Worm (Caenorhabditis elegans) whole organism, L4 larva: ENCODE results near the gene T28C6.10.
A peak's percentile ranks its signal among the peaks of the same experiment; 100 is the strongest.

Source experiments
- F37D6.2 ChIP-seq: sonication (generic microtip); optimal IDR thresholded peaks from 2 replicates; lab custom pipeline; 2016; ENCODE audit warnings: mild to moderate bottlenecking, missing genetic modification characterization, missing compliant biosample characterization
- F49E8.2 ChIP-seq: sonication (generic microtip); optimal IDR thresholded peaks from 2 replicates; lab custom pipeline; 2016; ENCODE audit warnings: missing compliant biosample characterization, mild to moderate bottlenecking, missing genetic modification characterization, borderline replicate concordance
- T26A8.4 ChIP-seq: fragments of 200-800 bp; sonication (Bioruptor generic); IDR thresholded peaks from 2 replicates; pipeline ENCODE4 v1.3.6; 2022; ENCODE audit warnings: missing genetic modification characterization, missing compliant biosample characterization
- Y48G9A.11 ChIP-seq: fragments of 200-800 bp; sonication (Bioruptor generic); IDR thresholded peaks from 2 replicates; pipeline ENCODE4 v1.3.6; 2022; ENCODE audit warnings: missing genetic modification reagents, missing genetic modification characterization, missing compliant biosample characterization
- Y5F2A.4 ChIP-seq: fragments of 200-800 bp; sonication (Bioruptor generic); optimal IDR thresholded peaks from 2 replicates; lab custom pipeline; 2018; ENCODE audit warnings: mild to moderate bottlenecking, missing genetic modification characterization, missing compliant biosample characterization
- ZK546.5 ChIP-seq, 2 experiments: sonication (generic microtip); optimal IDR thresholded peaks; 2 replicates each; lab custom pipeline; 2017; ENCODE audit warnings: missing biosample characterization in 2 of 2, missing genetic modification characterization in 2 of 2
- ama-1 ChIP-seq: fragments of 150-350 bp; optimal IDR thresholded peaks from 2 replicates; lab custom pipeline; 2014; ENCODE audit warnings: inconsistent platforms, mixed read lengths
- arid-1 ChIP-seq: fragments of 200-800 bp; sonication (Bioruptor generic); conservative IDR thresholded peaks from 2 replicates; pipeline ENCODE4 v1.3.6; 2022; ENCODE audit warnings: missing genetic modification reagents, missing genetic modification characterization, missing compliant biosample characterization
- ceh-28 ChIP-seq: fragments of 150-350 bp; optimal IDR thresholded peaks from 2 replicates; lab custom pipeline; 2014; ENCODE audit warnings: missing biosample characterization, missing genetic modification reagents, missing genetic modification characterization
- ceh-62 ChIP-seq: sonication (generic microtip); optimal IDR thresholded peaks from 2 replicates; lab custom pipeline; 2017; ENCODE audit warnings: missing biosample characterization, missing genetic modification characterization
- ceh-82 ChIP-seq: sonication (generic microtip); optimal IDR thresholded peaks from 2 replicates; lab custom pipeline; 2017; ENCODE audit warnings: missing biosample characterization, missing genetic modification characterization
- ces-1 ChIP-seq: fragments of 150-350 bp; sonication (generic microtip); optimal IDR thresholded peaks from 4 replicates; lab custom pipeline; 2014; ENCODE audit warnings: missing biosample characterization, missing genetic modification reagents, missing genetic modification characterization
- cey-2 ChIP-seq: sonication (generic microtip); optimal IDR thresholded peaks from 3 replicates; lab custom pipeline; 2017; ENCODE audit warnings: missing genetic modification characterization, mild to moderate bottlenecking, missing compliant biosample characterization, antibody characterized with exemption, borderline replicate concordance; ENCODE audit not compliant: insufficient read depth
- ctbp-1 ChIP-seq: fragments of 200-800 bp; sonication (Bioruptor generic); IDR thresholded peaks from 2 replicates; pipeline ENCODE4 v1.3.6; 2022; ENCODE audit warnings: missing genetic modification reagents, missing genetic modification characterization, missing compliant biosample characterization
- daf-19 ChIP-seq: fragments of 200-800 bp; sonication (Bioruptor generic); conservative IDR thresholded peaks from 2 replicates; pipeline ENCODE4 v1.3.6; 2022; ENCODE audit warnings: missing genetic modification characterization, missing compliant biosample characterization
- daf-8 ChIP-seq: fragments of 200-800 bp; sonication (Bioruptor generic); IDR thresholded peaks from 2 replicates; pipeline ENCODE4 v1.3.6; 2022; ENCODE audit warnings: missing genetic modification characterization, missing compliant biosample characterization
- dmd-6 ChIP-seq: fragments of 200-800 bp; sonication (Bioruptor generic); IDR thresholded peaks from 2 replicates; pipeline ENCODE4 v1.3.6; 2022; ENCODE audit warnings: missing genetic modification reagents, missing genetic modification characterization, missing compliant biosample characterization
- dmd-8 ChIP-seq: fragments of 200-800 bp; sonication (Bioruptor generic); IDR thresholded peaks from 2 replicates; pipeline ENCODE4 v1.3.6; 2022; ENCODE audit warnings: missing genetic modification characterization, missing compliant biosample characterization
- dmd-9 ChIP-seq: fragments of 200-800 bp; sonication (Bioruptor generic); IDR thresholded peaks from 2 replicates; pipeline ENCODE4 v1.3.6; 2022; ENCODE audit warnings: missing genetic modification reagents, missing genetic modification characterization, missing compliant biosample characterization
- dpl-1 ChIP-seq: fragments of 150-350 bp; optimal IDR thresholded peaks from 2 replicates; lab custom pipeline; 2014; ENCODE audit warnings: missing biosample characterization, missing genetic modification reagents, missing genetic modification characterization
- duxl-1 ChIP-seq: sonication (generic microtip); optimal IDR thresholded peaks from 2 replicates; lab custom pipeline; 2016; ENCODE audit warnings: mild to moderate bottlenecking, missing genetic modification characterization, moderate library complexity, missing compliant biosample characterization; ENCODE audit not compliant: poor library complexity
- dve-1 ChIP-seq: sonication (generic microtip); optimal IDR thresholded peaks from 2 replicates; lab custom pipeline; 2017; ENCODE audit warnings: antibody characterized with exemption, mild to moderate bottlenecking, missing genetic modification characterization, missing compliant biosample characterization; ENCODE audit not compliant: insufficient read depth
- egl-43 ChIP-seq: fragments of 200-800 bp; sonication (Bioruptor generic); IDR thresholded peaks from 2 replicates; pipeline ENCODE4 v1.3.6; 2022; ENCODE audit warnings: missing genetic modification reagents, missing genetic modification characterization, missing compliant biosample characterization
- fkh-10 ChIP-seq: fragments of 150-350 bp; optimal IDR thresholded peaks from 2 replicates; lab custom pipeline; 2014; ENCODE audit warnings: missing biosample characterization, missing genetic modification reagents, missing genetic modification characterization
- fos-1 ChIP-seq: fragments of 150-350 bp; optimal IDR thresholded peaks from 2 replicates; lab custom pipeline; 2014; ENCODE audit warnings: missing biosample characterization, missing genetic modification characterization
- hif-1 ChIP-seq, 2 experiments: sonication (generic microtip); optimal IDR thresholded peaks; 2 replicates each; lab custom pipeline; 2016 to 2017; ENCODE audit warnings: missing compliant biosample characterization in 2 of 2, missing genetic modification characterization in 2 of 2, missing genetic modification reagents in 2 of 2, missing genotype in 2 of 2, mild to moderate bottlenecking in 1 of 2
- hlh-30 ChIP-seq: sonication (generic microtip); optimal IDR thresholded peaks from 2 replicates; lab custom pipeline; 2017; ENCODE audit warnings: antibody characterized with exemption, mild to moderate bottlenecking, missing genetic modification characterization, missing compliant biosample characterization; ENCODE audit not compliant: insufficient read depth
- hmg-1.1 ChIP-seq: fragments of 200-800 bp; sonication (Bioruptor generic); IDR thresholded peaks from 2 replicates; pipeline ENCODE4 v1.3.6; 2022; ENCODE audit warnings: missing genetic modification reagents, missing genetic modification characterization, missing compliant biosample characterization
- jun-1 ChIP-seq: fragments of 150-350 bp; optimal IDR thresholded peaks from 2 replicates; lab custom pipeline; 2014; ENCODE audit warnings: missing biosample characterization, missing genetic modification reagents, missing genetic modification characterization
- lin-15B ChIP-seq: fragments of 150-350 bp; sonication (generic microtip); optimal IDR thresholded peaks from 3 replicates; lab custom pipeline; 2014; ENCODE audit warnings: missing biosample characterization, missing genetic modification characterization
- lsy-2 ChIP-seq, 2 experiments: fragments of 150-350 bp in 1 of 2; sonication (generic microtip) in 1 of 2; optimal IDR thresholded peaks; 2 replicates each; lab custom pipeline; 2014 to 2017; ENCODE audit warnings: missing biosample characterization in 2 of 2, missing genetic modification characterization in 2 of 2
- madf-5 ChIP-seq, 2 experiments: fragments of 200-800 bp; sonication (Bioruptor generic); IDR thresholded peaks; 2 replicates each; pipeline ENCODE4 v1.3.6; 2022; ENCODE audit warnings: missing compliant biosample characterization in 2 of 2, missing genetic modification characterization in 2 of 2
- mdl-1 ChIP-seq, 2 experiments: fragments of 150-350 bp in 1 of 2; sonication (generic microtip) in 1 of 2; optimal IDR thresholded peaks; 2 replicates each; lab custom pipeline; 2014 to 2017; ENCODE audit warnings: missing biosample characterization in 2 of 2, missing genetic modification characterization in 2 of 2
- mes-2 ChIP-seq: sonication (generic microtip); optimal IDR thresholded peaks from 2 replicates; lab custom pipeline; 2016; ENCODE audit warnings: missing genotype, mild to moderate bottlenecking, missing genetic modification characterization, missing compliant biosample characterization; ENCODE audit not compliant: poor library complexity, severe bottlenecking
- mxl-2 ChIP-seq: fragments of 200-800 bp; sonication (Bioruptor generic); conservative IDR thresholded peaks from 2 replicates; pipeline ENCODE4 v1.3.6; 2022; ENCODE audit warnings: missing genetic modification reagents, missing genetic modification characterization, missing compliant biosample characterization
- mxl-3 ChIP-seq: fragments of 200-800 bp; sonication (Bioruptor generic); optimal IDR thresholded peaks from 2 replicates; lab custom pipeline; 2018; ENCODE audit warnings: mild to moderate bottlenecking, missing genetic modification characterization, missing compliant biosample characterization
- nhr-10 ChIP-seq: fragments of 150-350 bp; optimal IDR thresholded peaks from 2 replicates; lab custom pipeline; 2014; ENCODE audit warnings: missing biosample characterization, missing genetic modification characterization
- nhr-102 ChIP-seq: sonication (generic microtip); optimal IDR thresholded peaks from 2 replicates; lab custom pipeline; 2016; ENCODE audit warnings: mild to moderate bottlenecking, missing genetic modification characterization, moderate library complexity, missing compliant biosample characterization
- nhr-237 ChIP-seq: sonication (generic microtip); optimal IDR thresholded peaks from 2 replicates; lab custom pipeline; 2017; ENCODE audit warnings: missing biosample characterization, missing genetic modification characterization
- nhr-41 ChIP-seq: fragments of 200-800 bp; sonication (Bioruptor generic); IDR thresholded peaks from 2 replicates; pipeline ENCODE4 v1.3.6; 2022; ENCODE audit warnings: missing genetic modification reagents, missing genetic modification characterization, missing compliant biosample characterization
- nhr-48 ChIP-seq: sonication (generic microtip); optimal IDR thresholded peaks from 2 replicates; lab custom pipeline; 2016; ENCODE audit warnings: mild to moderate bottlenecking, missing genetic modification characterization, missing compliant biosample characterization
- nhr-77 ChIP-seq: fragments of 150-350 bp; optimal IDR thresholded peaks from 2 replicates; lab custom pipeline; 2014; ENCODE audit warnings: missing biosample characterization, missing genetic modification characterization
- pqm-1 ChIP-seq: sonication (generic microtip); optimal IDR thresholded peaks from 2 replicates; lab custom pipeline; 2017; ENCODE audit warnings: missing biosample characterization, missing genetic modification characterization
- rbr-2 ChIP-seq: sonication (generic microtip); optimal IDR thresholded peaks from 2 replicates; lab custom pipeline; 2016; ENCODE audit warnings: missing genotype, missing genetic modification characterization, missing compliant biosample characterization
- saeg-2 ChIP-seq: fragments of 200-800 bp; sonication (Bioruptor generic); IDR thresholded peaks from 2 replicates; pipeline ENCODE4 v1.3.6; 2022; ENCODE audit warnings: missing genetic modification reagents, missing genetic modification characterization, missing compliant biosample characterization
- set-16 ChIP-seq: fragments of 200-800 bp; sonication (Bioruptor generic); IDR thresholded peaks from 2 replicates; pipeline ENCODE4 v1.3.6; 2022; ENCODE audit warnings: missing genetic modification reagents, missing genetic modification characterization, missing compliant biosample characterization
- skn-1 ChIP-seq: fragments of 150-350 bp; optimal IDR thresholded peaks from 2 replicates; lab custom pipeline; 2014; ENCODE audit warnings: missing biosample characterization, missing genetic modification characterization
- snpc-1.2 ChIP-seq: fragments of 200-800 bp; sonication (Bioruptor generic); IDR thresholded peaks from 2 replicates; pipeline ENCODE4 v1.3.6; 2022; ENCODE audit warnings: missing genetic modification reagents, missing genetic modification characterization, missing compliant biosample characterization
- spr-1 ChIP-seq: sonication (generic microtip); optimal IDR thresholded peaks from 2 replicates; lab custom pipeline; 2016; ENCODE audit warnings: mild to moderate bottlenecking, missing genetic modification characterization, missing compliant biosample characterization
- unc-39 ChIP-seq: sonication (generic microtip); optimal IDR thresholded peaks from 2 replicates; lab custom pipeline; 2017; ENCODE audit warnings: missing biosample characterization, missing genetic modification characterization
- zfp-2 ChIP-seq: sonication (generic microtip); optimal IDR thresholded peaks from 2 replicates; lab custom pipeline; 2016; ENCODE audit warnings: mild to moderate bottlenecking, missing genetic modification characterization, missing compliant biosample characterization
- zip-2 ChIP-seq: fragments of 150-350 bp; optimal IDR thresholded peaks from 2 replicates; lab custom pipeline; 2014; ENCODE audit warnings: missing biosample characterization, missing genetic modification characterization

Gene T28C6.10

DNA sequence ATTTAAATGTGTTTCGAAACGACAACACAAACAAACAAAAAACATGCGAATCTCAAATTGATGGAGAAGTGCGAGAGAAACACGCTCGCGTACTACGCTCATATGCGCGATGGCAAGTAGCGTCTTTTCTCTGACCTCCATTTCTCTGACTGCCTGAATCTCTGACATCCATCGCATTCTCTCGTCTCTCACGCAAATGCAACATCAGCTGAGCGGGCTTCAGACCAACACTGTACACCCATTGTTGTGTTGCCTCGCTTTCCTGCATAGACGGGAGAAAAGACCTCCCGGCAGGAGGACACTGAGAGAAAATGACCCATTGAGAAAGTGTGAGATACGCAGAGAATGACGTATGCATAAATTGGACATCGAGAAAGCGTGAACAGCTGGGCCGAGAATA is 35.6 kb upstream of the T28C6.10 start (continued):
- TF ChIP-seq ctbp-1 (GFP tag; lab: Robert Waterston, UW) (no peak), mxl-2 (GFP tag; lab: Robert Waterston, UW) (no peak), nhr-48 (tag; lab: Kevin White, UChicago) (peak; percentile 60), daf-8 (GFP tag; lab: Robert Waterston, UW) (no peak), dmd-6 (GFP tag; lab: Robert Waterston, UW) (no peak), rbr-2 (tag; lab: Kevin White, UChicago) (peak; percentile 70), dmd-8 (no peak), ces-1 (no peak), madf-5 (GFP tag; IDR thresholded peaks at IDR 0.05; lab: Robert Waterston, UW) (no peak), pqm-1 (tag; lab: Kevin White, UChicago) (peak; percentile 42), ama-1 (lab: Kevin White, UChicago) (no peak), dpl-1 (GFP tag; lab: Kevin White, UChicago) (peak; percentile 37), zip-2 (tag; lab: Kevin White, UChicago) (no peak), egl-43 (GFP tag; lab: Robert Waterston, UW) (no peak), Y5F2A.4 (GFP tag; lab: Kevin White, UChicago) (no peak), nhr-237 (tag; lab: Kevin White, UChicago) (no peak), saeg-2 (GFP tag; lab: Robert Waterston, UW) (no peak), nhr-77 (tag; lab: Kevin White, UChicago) (peak; percentile 81), spr-1 (tag; lab: Kevin White, UChicago) (no peak), arid-1 (GFP tag; lab: Robert Waterston, UW) (no peak), cey-2 (tag; lab: Kevin White, UChicago) (no peak), fkh-10 (GFP tag; lab: Kevin White, UChicago) (no peak), snpc-1.2 (GFP tag; lab: Robert Waterston, UW) (no peak), mxl-3 (no peak), jun-1 (tag; lab: Kevin White, UChicago) (peak; percentile 11), F49E8.2 (tag; lab: Kevin White, UChicago) (no peak), lsy-2 (tag; optimal IDR thresholded peaks at IDR 0.05; lab: Kevin White, UChicago) (no peak), fos-1 (tag; lab: Kevin White, UChicago) (no peak), ceh-82 (tag; lab: Kevin White, UChicago) (no peak), ZK546.5 (tag; optimal IDR thresholded peaks at IDR 0.05; lab: Kevin White, UChicago) (no peak), ceh-28 (tag; lab: Kevin White, UChicago) (no peak), lin-15B (tag; lab: Kevin White, UChicago) (no peak), set-16 (GFP tag; lab: Robert Waterston, UW) (no peak; the same call in 1 of the 2 replicates), unc-39 (no peak), zfp-2 (tag; lab: Kevin White, UChicago) (no peak), T26A8.4 (GFP tag; lab: Robert Waterston, UW) (no peak), nhr-10 (no peak), hif-1 (tag; optimal IDR thresholded peaks at IDR 0.05; lab: Kevin White, UChicago) (peak in 1 of 2 experiments; percentile 54), Y48G9A.11 (no peak), ceh-62 (tag; lab: Kevin White, UChicago) (no peak), nhr-102 (tag; lab: Kevin White, UChicago) (no peak), mes-2 (tag; lab: Kevin White, UChicago) (no peak), dve-1 (tag; lab: Kevin White, UChicago) (peak; percentile 85), hlh-30 (tag; lab: Kevin White, UChicago) (peak; percentile 91), duxl-1 (tag; lab: Kevin White, UChicago) (no peak), mdl-1 (tag; optimal IDR thresholded peaks at IDR 0.05; lab: Kevin White, UChicago) (peak in 1 of 2 experiments; percentile 88), nhr-41 (GFP tag; lab: Robert Waterston, UW) (0 out of 2 replicates have a peak, but pooled peaks have one; percentile 17), daf-19 (no peak), F37D6.2 (tag; lab: Kevin White, UChicago) (no peak), skn-1 (no peak), dmd-9 (GFP tag; lab: Robert Waterston, UW) (no peak), hmg-1.1 (no peak; the same call in 1 of the 2 replicates)
